Worm (Caenorhabditis elegans) whole organism, mixed stage, embryonic: ENCODE measurements around the gene fbxb-62.

Source experiments
- M03D4.4 ChIP-seq: sonication (generic microtip); optimal IDR thresholded peaks from 2 replicates; lab custom pipeline; 2017; ENCODE audit warnings: mild to moderate bottlenecking, missing genetic modification characterization, missing compliant biosample characterization
- bed-3 ChIP-seq: fragments of 200-800 bp; sonication (Bioruptor generic); optimal IDR thresholded peaks from 3 replicates; lab custom pipeline; 2018; ENCODE audit warnings: mild to moderate bottlenecking, missing genetic modification characterization, moderate library complexity, missing compliant biosample characterization
- blmp-1 ChIP-seq: fragments of 150-350 bp; optimal IDR thresholded peaks from 2 replicates; lab custom pipeline; 2014; ENCODE audit warnings: missing biosample characterization, missing genetic modification characterization
- ceh-39 ChIP-seq: fragments of 150-350 bp; optimal IDR thresholded peaks from 2 replicates; lab custom pipeline; 2014; ENCODE audit warnings: missing biosample characterization, missing genetic modification characterization
- ceh-43 ChIP-seq: fragments of 200-800 bp; sonication (Bioruptor generic); optimal IDR thresholded peaks from 2 replicates; lab custom pipeline; 2018; ENCODE audit warnings: mild to moderate bottlenecking, missing genetic modification characterization, moderate library complexity, missing compliant biosample characterization
- ceh-83 ChIP-seq: fragments of 200-800 bp; sonication (Bioruptor generic); optimal IDR thresholded peaks from 2 replicates; lab custom pipeline; 2018; ENCODE audit warnings: mild to moderate bottlenecking, missing genetic modification characterization, missing compliant biosample characterization
- ces-1 ChIP-seq: fragments of 150-350 bp; optimal IDR thresholded peaks from 2 replicates; lab custom pipeline; 2014; ENCODE audit warnings: missing biosample characterization, missing genetic modification reagents, missing genetic modification characterization
- cnd-1 ChIP-seq: fragments of 200-800 bp; sonication (Bioruptor generic); optimal IDR thresholded peaks from 2 replicates; lab custom pipeline; 2018; ENCODE audit warnings: mild to moderate bottlenecking, missing genetic modification characterization, missing compliant biosample characterization
- drap-1 ChIP-seq: fragments of 200-800 bp; sonication (Bioruptor generic); optimal IDR thresholded peaks from 3 replicates; lab custom pipeline; 2018; ENCODE audit warnings: mild to moderate bottlenecking, missing genetic modification characterization, missing compliant biosample characterization
- elt-3 ChIP-seq: fragments of 150-350 bp; optimal IDR thresholded peaks from 2 replicates; lab custom pipeline; 2014; ENCODE audit warnings: missing biosample characterization, missing genetic modification characterization
- flh-1 ChIP-seq: fragments of 200-800 bp; sonication (Bioruptor generic); optimal IDR thresholded peaks from 2 replicates; lab custom pipeline; 2018; ENCODE audit warnings: mild to moderate bottlenecking, missing genetic modification characterization, moderate library complexity, missing compliant biosample characterization
- ham-2 ChIP-seq: fragments of 200-800 bp; sonication (Bioruptor generic); optimal IDR thresholded peaks from 2 replicates; lab custom pipeline; 2018; ENCODE audit warnings: mild to moderate bottlenecking, missing genetic modification characterization, missing compliant biosample characterization
- hlh-1 ChIP-seq: fragments of 150-350 bp; optimal IDR thresholded peaks from 2 replicates; lab custom pipeline; 2014; ENCODE audit warnings: missing biosample characterization, missing genetic modification reagents, missing genetic modification characterization
- lin-13 ChIP-seq: fragments of 150-350 bp; optimal IDR thresholded peaks from 2 replicates; lab custom pipeline; 2014; ENCODE audit warnings: missing biosample characterization, missing genetic modification characterization
- lin-32 ChIP-seq: fragments of 200-800 bp; sonication (Bioruptor generic); optimal IDR thresholded peaks from 2 replicates; lab custom pipeline; 2018; ENCODE audit warnings: mild to moderate bottlenecking, missing genetic modification characterization, missing compliant biosample characterization
- lsy-2 ChIP-seq: fragments of 150-350 bp; optimal IDR thresholded peaks from 2 replicates; lab custom pipeline; 2014; ENCODE audit warnings: missing biosample characterization, missing genetic modification characterization
- mab-5 ChIP-seq: fragments of 150-350 bp; optimal IDR thresholded peaks from 2 replicates; lab custom pipeline; 2014; ENCODE audit warnings: missing biosample characterization, missing genetic modification characterization
- mls-2 ChIP-seq: sonication (generic microtip); optimal IDR thresholded peaks from 2 replicates; lab custom pipeline; 2016; ENCODE audit warnings: mild to moderate bottlenecking, missing genetic modification characterization, moderate library complexity, missing compliant biosample characterization
- nhr-12 ChIP-seq: fragments of 150-350 bp; optimal IDR thresholded peaks from 2 replicates; lab custom pipeline; 2014; ENCODE audit warnings: missing biosample characterization, missing genetic modification characterization
- nhr-2 ChIP-seq: fragments of 150-350 bp; optimal IDR thresholded peaks from 2 replicates; lab custom pipeline; 2014; ENCODE audit warnings: missing biosample characterization, missing genetic modification characterization
- nhr-237 ChIP-seq: fragments of 150-350 bp; optimal IDR thresholded peaks from 2 replicates; lab custom pipeline; 2014; ENCODE audit warnings: missing biosample characterization, missing genetic modification characterization
- nhr-28 ChIP-seq: fragments of 150-350 bp; optimal IDR thresholded peaks from 2 replicates; lab custom pipeline; 2014; ENCODE audit warnings: missing biosample characterization, missing genetic modification characterization
- nhr-76 ChIP-seq: sonication (generic microtip); optimal IDR thresholded peaks from 2 replicates; lab custom pipeline; 2017; ENCODE audit warnings: missing biosample characterization, missing genetic modification characterization
- pha-4 ChIP-seq: fragments of 150-350 bp; optimal IDR thresholded peaks from 2 replicates; lab custom pipeline; 2018; ENCODE audit warnings: missing biosample characterization, missing genetic modification reagents, missing genetic modification characterization
- sem-2 ChIP-seq: fragments of 200-800 bp; sonication (Bioruptor generic); optimal IDR thresholded peaks from 2 replicates; lab custom pipeline; 2018; ENCODE audit warnings: mild to moderate bottlenecking, missing genetic modification characterization, missing compliant biosample characterization
- snpc-4 ChIP-seq: fragments of 150-350 bp; optimal IDR thresholded peaks from 2 replicates; lab custom pipeline; 2014; ENCODE audit warnings: missing biosample characterization, missing genetic modification characterization
- tbx-8 ChIP-seq: fragments of 200-800 bp; sonication (Bioruptor generic); optimal IDR thresholded peaks from 2 replicates; lab custom pipeline; 2018; ENCODE audit warnings: mild to moderate bottlenecking, missing genetic modification characterization, moderate library complexity, missing compliant biosample characterization
- unc-120 ChIP-seq: sonication (generic microtip); optimal IDR thresholded peaks from 2 replicates; lab custom pipeline; 2017; ENCODE audit warnings: missing genetic modification characterization, missing compliant biosample characterization; ENCODE audit not compliant: poor library complexity, severe bottlenecking
- unc-39 ChIP-seq: fragments of 150-350 bp; optimal IDR thresholded peaks from 2 replicates; lab custom pipeline; 2014; ENCODE audit warnings: missing biosample characterization, missing genetic modification characterization
- zip-8 ChIP-seq: fragments of 150-350 bp; optimal IDR thresholded peaks from 2 replicates; lab custom pipeline; 2014; ENCODE audit warnings: missing biosample characterization, missing genetic modification characterization

Gene fbxb-62

ce11 chrV:19301934-19302333 is at the start of gene fbxb-62:
TSS of gene fbxb-62 (minus strand) at chrV:19302034.
- TF ChIP-seq ceh-43 (GFP tag; lab: Kevin White, UChicago) (no peak), sem-2 (no peak), bed-3 (no peak), ceh-83 (no peak), zip-8 (tag; lab: Kevin White, UChicago) (peak; percentile 11), tbx-8 (GFP tag; lab: Kevin White, UChicago) (no peak)
- TF ChIP-seq, all 35 proteins: peak for 1

- TF ChIP-seq nhr-76 (tag; lab: Kevin White, UChicago) = no peak
- no peak for TF ChIP-seq unc-39 (tag; lab: Kevin White, UChicago)
- TF ChIP-seq snpc-4 (tag; lab: Kevin White, UChicago) = no peak
- no peak for TF ChIP-seq lin-32
- no peak for TF ChIP-seq lin-13 (tag; lab: Kevin White, UChicago)
- TF ChIP-seq sem-2 = no peak
- TF ChIP-seq nhr-2 (tag; lab: Kevin White, UChicago) = no peak
- no peak for TF ChIP-seq unc-120 (tag; lab: Kevin White, UChicago)
- no peak for TF ChIP-seq lsy-2 (tag; lab: Kevin White, UChicago)
Observed at ce11 chrV:19337333-19337732, 35.5 kb upstream of the fbxb-62 start.

ce11 chrV:19329263-19329662 is 27.4 kb upstream of the fbxb-62 start, which contains the start of gene fbxb-65:
TSS of gene fbxb-65 (plus strand) at chrV:19329563.
- TF ChIP-seq mab-5 (tag; lab: Kevin White, UChicago) (no peak), nhr-12 (no peak), bed-3 (no peak), ceh-39 (tag; lab: Kevin White, UChicago) (no peak), snpc-4 (tag; lab: Kevin White, UChicago) (no peak), sem-2 (no peak), ces-1 (no peak), pha-4 (no peak), unc-120 (tag; lab: Kevin White, UChicago) (no peak), blmp-1 (no peak), ceh-43 (GFP tag; lab: Kevin White, UChicago) (no peak), lin-13 (tag; lab: Kevin White, UChicago) (no peak), elt-3 (no peak), lsy-2 (tag; lab: Kevin White, UChicago) (no peak), M03D4.4 (tag; lab: Kevin White, UChicago) (no peak), ceh-83 (no peak), drap-1 (GFP tag; lab: Kevin White, UChicago) (no peak), nhr-76 (tag; lab: Kevin White, UChicago) (no peak)
- TF ChIP-seq, all 35 proteins: peak for 0

ce11 chrV:19325436-19325835 is 23.6 kb upstream of the fbxb-62 start:
- no peak for TF ChIP-seq hlh-1 (tag; lab: Kevin White, UChicago)
- TF ChIP-seq ham-2 (GFP tag; lab: Kevin White, UChicago) = no peak
- no peak for TF ChIP-seq drap-1 (GFP tag; lab: Kevin White, UChicago)
- TF ChIP-seq elt-3 = no peak

ce11 chrV:19322387-19322786 is 20.6 kb upstream of the fbxb-62 start, which contains the start of gene C43D7.4:
TSS of gene C43D7.4 (minus strand) at chrV:19322487.
- no peak for TF ChIP-seq hlh-1 (tag; lab: Kevin White, UChicago)
- no peak for TF ChIP-seq unc-39 (tag; lab: Kevin White, UChicago)
- no peak for TF ChIP-seq zip-8 (tag; lab: Kevin White, UChicago)
- TF ChIP-seq bed-3 = no peak
- TF ChIP-seq tbx-8 (GFP tag; lab: Kevin White, UChicago) = no peak
- TF ChIP-seq nhr-76 (tag; lab: Kevin White, UChicago) = no peak
- TF ChIP-seq nhr-12 = no peak

ce11 chrV:19320385-19320784 is 18.6 kb upstream of the fbxb-62 start, which contains the start of gene sdz-6:
TSS of gene sdz-6 (plus strand) at chrV:19320613.
- TF ChIP-seq unc-120 (tag; lab: Kevin White, UChicago) (no peak), elt-3 (no peak), nhr-76 (tag; lab: Kevin White, UChicago) (no peak), pha-4 (no peak), blmp-1 (no peak), ceh-43 (GFP tag; lab: Kevin White, UChicago) (no peak), unc-39 (tag; lab: Kevin White, UChicago) (no peak), cnd-1 (tag; lab: Kevin White, UChicago) (no peak), snpc-4 (tag; lab: Kevin White, UChicago) (no peak), nhr-237 (tag; lab: Kevin White, UChicago) (no peak), M03D4.4 (tag; lab: Kevin White, UChicago) (no peak), sem-2 (no peak), mls-2 (tag; lab: Kevin White, UChicago) (no peak), ham-2 (GFP tag; lab: Kevin White, UChicago) (no peak), flh-1 (GFP tag; lab: Kevin White, UChicago) (no peak), mab-5 (tag; lab: Kevin White, UChicago) (no peak), nhr-28 (tag; lab: Kevin White, UChicago) (no peak), ces-1 (no peak)
